Worm (Caenorhabditis elegans) whole organism, mixed stage, embryonic: Measurements from ENCODE around the gene Y55F3BR.1.
"Not testable (repeated sequence)": the region's sequence is repeated elsewhere in the genome, so short reads cannot be mapped to it uniquely, and the experiment has no call there.

Experiments
- M03D4.4 ChIP-seq: sonication (generic microtip); optimal IDR thresholded peaks from 2 replicates; lab custom pipeline; 2017; ENCODE audit warnings: mild to moderate bottlenecking, missing genetic modification characterization, missing compliant biosample characterization
- bed-3 ChIP-seq: fragments of 200-800 bp; sonication (Bioruptor generic); optimal IDR thresholded peaks from 3 replicates; lab custom pipeline; 2018; ENCODE audit warnings: mild to moderate bottlenecking, missing genetic modification characterization, moderate library complexity, missing compliant biosample characterization
- blmp-1 ChIP-seq: fragments of 150-350 bp; optimal IDR thresholded peaks from 2 replicates; lab custom pipeline; 2014; ENCODE audit warnings: missing biosample characterization, missing genetic modification characterization
- ceh-39 ChIP-seq: fragments of 150-350 bp; optimal IDR thresholded peaks from 2 replicates; lab custom pipeline; 2014; ENCODE audit warnings: missing biosample characterization, missing genetic modification characterization
- ceh-83 ChIP-seq: fragments of 200-800 bp; sonication (Bioruptor generic); optimal IDR thresholded peaks from 2 replicates; lab custom pipeline; 2018; ENCODE audit warnings: mild to moderate bottlenecking, missing genetic modification characterization, missing compliant biosample characterization
- ces-1 ChIP-seq: fragments of 150-350 bp; optimal IDR thresholded peaks from 2 replicates; lab custom pipeline; 2014; ENCODE audit warnings: missing biosample characterization, missing genetic modification reagents, missing genetic modification characterization
- cnd-1 ChIP-seq: fragments of 200-800 bp; sonication (Bioruptor generic); optimal IDR thresholded peaks from 2 replicates; lab custom pipeline; 2018; ENCODE audit warnings: mild to moderate bottlenecking, missing genetic modification characterization, missing compliant biosample characterization
- drap-1 ChIP-seq: fragments of 200-800 bp; sonication (Bioruptor generic); optimal IDR thresholded peaks from 3 replicates; lab custom pipeline; 2018; ENCODE audit warnings: mild to moderate bottlenecking, missing genetic modification characterization, missing compliant biosample characterization
- elt-1 ChIP-seq: sonication (generic microtip); optimal IDR thresholded peaks from 2 replicates; lab custom pipeline; 2017; ENCODE audit warnings: missing genetic modification characterization, mild to moderate bottlenecking, missing compliant biosample characterization, antibody characterized with exemption, moderate library complexity, borderline replicate concordance; ENCODE audit not compliant: insufficient read depth
- elt-3 ChIP-seq: fragments of 150-350 bp; optimal IDR thresholded peaks from 2 replicates; lab custom pipeline; 2014; ENCODE audit warnings: missing biosample characterization, missing genetic modification characterization
- ham-2 ChIP-seq: fragments of 200-800 bp; sonication (Bioruptor generic); optimal IDR thresholded peaks from 2 replicates; lab custom pipeline; 2018; ENCODE audit warnings: mild to moderate bottlenecking, missing genetic modification characterization, missing compliant biosample characterization
- hlh-1 ChIP-seq: fragments of 150-350 bp; optimal IDR thresholded peaks from 2 replicates; lab custom pipeline; 2014; ENCODE audit warnings: missing biosample characterization, missing genetic modification reagents, missing genetic modification characterization
- lin-13 ChIP-seq: fragments of 150-350 bp; optimal IDR thresholded peaks from 2 replicates; lab custom pipeline; 2014; ENCODE audit warnings: missing biosample characterization, missing genetic modification characterization
- lin-32 ChIP-seq: fragments of 200-800 bp; sonication (Bioruptor generic); optimal IDR thresholded peaks from 2 replicates; lab custom pipeline; 2018; ENCODE audit warnings: mild to moderate bottlenecking, missing genetic modification characterization, missing compliant biosample characterization
- lsy-2 ChIP-seq: fragments of 150-350 bp; optimal IDR thresholded peaks from 2 replicates; lab custom pipeline; 2014; ENCODE audit warnings: missing biosample characterization, missing genetic modification characterization
- mab-5 ChIP-seq: fragments of 150-350 bp; optimal IDR thresholded peaks from 2 replicates; lab custom pipeline; 2014; ENCODE audit warnings: missing biosample characterization, missing genetic modification characterization
- mep-1 ChIP-seq: fragments of 150-350 bp; optimal IDR thresholded peaks from 2 replicates; lab custom pipeline; 2017; ENCODE audit warnings: missing biosample characterization, missing genetic modification reagents, missing genetic modification characterization, inconsistent platforms
- mls-2 ChIP-seq: sonication (generic microtip); optimal IDR thresholded peaks from 2 replicates; lab custom pipeline; 2016; ENCODE audit warnings: mild to moderate bottlenecking, missing genetic modification characterization, moderate library complexity, missing compliant biosample characterization
- nhr-12 ChIP-seq: fragments of 150-350 bp; optimal IDR thresholded peaks from 2 replicates; lab custom pipeline; 2014; ENCODE audit warnings: missing biosample characterization, missing genetic modification characterization
- nhr-2 ChIP-seq: fragments of 150-350 bp; optimal IDR thresholded peaks from 2 replicates; lab custom pipeline; 2014; ENCODE audit warnings: missing biosample characterization, missing genetic modification characterization
- nhr-237 ChIP-seq: fragments of 150-350 bp; optimal IDR thresholded peaks from 2 replicates; lab custom pipeline; 2014; ENCODE audit warnings: missing biosample characterization, missing genetic modification characterization
- nhr-28 ChIP-seq: fragments of 150-350 bp; optimal IDR thresholded peaks from 2 replicates; lab custom pipeline; 2014; ENCODE audit warnings: missing biosample characterization, missing genetic modification characterization
- nhr-76 ChIP-seq: sonication (generic microtip); optimal IDR thresholded peaks from 2 replicates; lab custom pipeline; 2017; ENCODE audit warnings: missing biosample characterization, missing genetic modification characterization
- pha-4 ChIP-seq: fragments of 150-350 bp; optimal IDR thresholded peaks from 2 replicates; lab custom pipeline; 2018; ENCODE audit warnings: missing biosample characterization, missing genetic modification reagents, missing genetic modification characterization
- sem-2 ChIP-seq: fragments of 200-800 bp; sonication (Bioruptor generic); optimal IDR thresholded peaks from 2 replicates; lab custom pipeline; 2018; ENCODE audit warnings: mild to moderate bottlenecking, missing genetic modification characterization, missing compliant biosample characterization
- snpc-4 ChIP-seq: fragments of 150-350 bp; optimal IDR thresholded peaks from 2 replicates; lab custom pipeline; 2014; ENCODE audit warnings: missing biosample characterization, missing genetic modification characterization
- sptf-1 ChIP-seq: sonication (generic microtip); optimal IDR thresholded peaks from 2 replicates; lab custom pipeline; 2017; ENCODE audit warnings: mild to moderate bottlenecking, missing genetic modification characterization, moderate library complexity, missing compliant biosample characterization
- tbx-8 ChIP-seq: fragments of 200-800 bp; sonication (Bioruptor generic); optimal IDR thresholded peaks from 2 replicates; lab custom pipeline; 2018; ENCODE audit warnings: mild to moderate bottlenecking, missing genetic modification characterization, moderate library complexity, missing compliant biosample characterization
- unc-120 ChIP-seq: sonication (generic microtip); optimal IDR thresholded peaks from 2 replicates; lab custom pipeline; 2017; ENCODE audit warnings: missing genetic modification characterization, missing compliant biosample characterization; ENCODE audit not compliant: poor library complexity, severe bottlenecking
- unc-39 ChIP-seq: fragments of 150-350 bp; optimal IDR thresholded peaks from 2 replicates; lab custom pipeline; 2014; ENCODE audit warnings: missing biosample characterization, missing genetic modification characterization
- unc-62 ChIP-seq: fragments of 150-350 bp; optimal IDR thresholded peaks from 2 replicates; lab custom pipeline; 2014; ENCODE audit warnings: missing biosample characterization, missing genetic modification reagents, missing genetic modification characterization
- zip-8 ChIP-seq: fragments of 150-350 bp; optimal IDR thresholded peaks from 2 replicates; lab custom pipeline; 2014; ENCODE audit warnings: missing biosample characterization, missing genetic modification characterization
- ztf-11 ChIP-seq: fragments of 150-350 bp; optimal IDR thresholded peaks from 2 replicates; lab custom pipeline; 2014; ENCODE audit warnings: missing biosample characterization, missing genetic modification characterization

Y55F3BR.1 gene

ce11 chrIV:873174-873788, 1.3 kb upstream of the Y55F3BR.1 start:
- TF ChIP-seq bed-3 (GFP tag; lab: Kevin White, UChicago) (no peak), sem-2 (GFP tag; lab: Kevin White, UChicago) (no peak), drap-1 (no peak), unc-39 (tag; lab: Kevin White, UChicago) (no peak), tbx-8 (GFP tag; lab: Kevin White, UChicago) (no peak), mab-5 (tag; lab: Kevin White, UChicago) (no peak), nhr-12 (tag; lab: Kevin White, UChicago) (no peak)

DNA sequence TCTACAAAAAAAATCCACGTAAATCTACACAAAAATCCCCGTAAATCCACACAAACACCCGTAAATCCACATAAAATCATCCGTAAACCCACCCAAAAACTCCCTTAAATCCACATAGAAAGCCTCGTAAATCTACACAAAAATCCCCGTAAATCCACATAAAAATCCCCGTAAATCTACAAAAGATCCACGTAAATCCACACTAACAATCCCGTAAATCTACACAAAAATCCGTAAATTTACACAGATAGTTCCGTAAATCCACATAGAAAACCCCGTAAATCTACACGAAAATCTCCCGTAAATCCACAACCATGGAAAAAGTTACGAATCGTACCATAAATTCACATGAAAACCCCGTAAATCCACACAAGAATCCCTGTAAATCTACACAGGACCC, 4.0 kb downstream of the Y55F3BR.1 start:
- TF ChIP-seq mep-1 (tag; lab: Kevin White, UChicago) (no peak), mab-5 (tag; lab: Kevin White, UChicago) (no peak), ztf-11 (tag; lab: Kevin White, UChicago) (no peak), mls-2 (tag; lab: Kevin White, UChicago) (no peak), elt-1 (tag; lab: Kevin White, UChicago) (no peak), nhr-2 (tag; lab: Kevin White, UChicago) (no peak), ces-1 (GFP tag; lab: Kevin White, UChicago) (no peak), nhr-237 (tag; lab: Kevin White, UChicago) (no peak), blmp-1 (tag; lab: Kevin White, UChicago) (no peak), lin-32 (GFP tag; lab: Kevin White, UChicago) (no peak), nhr-28 (no peak), ham-2 (GFP tag; lab: Kevin White, UChicago) (no peak), zip-8 (tag; lab: Kevin White, UChicago) (no peak), nhr-12 (tag; lab: Kevin White, UChicago) (no peak), bed-3 (GFP tag; lab: Kevin White, UChicago) (no peak), nhr-76 (no peak), sem-2 (GFP tag; lab: Kevin White, UChicago) (no peak)
- TF ChIP-seq, all 35 proteins: peak for 0

ce11 chrIV:884707-885394, 10.3 kb downstream of the Y55F3BR.1 start, which contains the start of gene mak-2:
mak-2 (plus strand) TSS chrIV:885344.
- TF ChIP-seq elt-1 (tag; lab: Kevin White, UChicago) (no peak), nhr-237 (tag; lab: Kevin White, UChicago) (peak; percentile 48), unc-62 (GFP tag; lab: Kevin White, UChicago) (peak; percentile 8), cnd-1 (peak; percentile 9), unc-120 (tag; lab: Kevin White, UChicago) (peak; percentile 39), mab-5 (tag; lab: Kevin White, UChicago) (no peak), pha-4 (peak; percentile 86), tbx-8 (GFP tag; lab: Kevin White, UChicago) (no peak), sem-2 (GFP tag; lab: Kevin White, UChicago) (no peak), lsy-2 (peak; percentile 81), ces-1 (GFP tag; lab: Kevin White, UChicago) (peak; percentile 72), lin-13 (peak; percentile 90), hlh-1 (tag; lab: Kevin White, UChicago) (peak; percentile 49), blmp-1 (tag; lab: Kevin White, UChicago) (no peak), mep-1 (tag; lab: Kevin White, UChicago) (peak; percentile 78), ceh-39 (peak; percentile 37), sptf-1 (peak; percentile 45), nhr-2 (tag; lab: Kevin White, UChicago) (no peak), mls-2 (tag; lab: Kevin White, UChicago) (peak; percentile 19)

DNA sequence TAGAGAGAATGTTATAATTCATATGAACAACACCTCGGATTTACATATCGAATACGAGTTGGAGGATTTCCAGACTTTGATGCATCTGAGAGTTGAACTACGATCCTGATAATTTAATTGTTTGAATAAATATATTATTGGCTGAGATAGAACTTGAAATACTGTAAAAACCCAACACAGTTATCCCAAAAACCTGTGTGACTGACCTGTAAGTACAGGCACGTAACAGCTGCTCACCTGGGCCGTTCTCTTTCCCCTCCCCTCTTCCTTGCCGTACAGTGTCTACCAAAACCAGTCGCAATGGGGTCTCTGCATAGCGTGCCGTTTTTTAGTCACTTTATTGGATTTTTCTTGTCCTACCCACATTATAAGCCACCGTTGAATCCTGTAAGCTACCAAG, 30.4 kb downstream of the Y55F3BR.1 start, which contains the start of gene fbxc-12:
Gene fbxc-12 (plus strand): TSS at position 301 of the 400 bp plus-strand sequence.
- not testable (repeated sequence) for TF ChIP-seq unc-62 (GFP tag; lab: Kevin White, UChicago); cnd-1; mep-1 (tag; lab: Kevin White, UChicago)

ce11 chrIV:914856-915255, 40.3 kb downstream of the Y55F3BR.1 start:
- no peak for TF ChIP-seq drap-1
- TF ChIP-seq ham-2 (GFP tag; lab: Kevin White, UChicago), result no peak
- TF ChIP-seq ceh-39, result no peak
- TF ChIP-seq nhr-28, result no peak
- TF ChIP-seq mls-2 (tag; lab: Kevin White, UChicago), result no peak
- TF ChIP-seq pha-4, result no peak
- no peak for TF ChIP-seq M03D4.4 (tag; lab: Kevin White, UChicago)
- no peak for TF ChIP-seq nhr-2 (tag; lab: Kevin White, UChicago)
- no peak for TF ChIP-seq snpc-4 (tag; lab: Kevin White, UChicago)
- no peak for TF ChIP-seq elt-3
- no peak for TF ChIP-seq ceh-83
- TF ChIP-seq mab-5 (tag; lab: Kevin White, UChicago), result no peak
- no peak for TF ChIP-seq lin-32 (GFP tag; lab: Kevin White, UChicago)
- no peak for TF ChIP-seq hlh-1 (tag; lab: Kevin White, UChicago)
- TF ChIP-seq blmp-1 (tag; lab: Kevin White, UChicago), result no peak
